Worm (Caenorhabditis elegans) whole organism, L4/young adult: ENCODE measurements around the gene abf-4.
"Not testable (repeated sequence)": the region's sequence is repeated elsewhere in the genome, so short reads cannot be mapped to it uniquely, and the experiment has no call there.

Experiments used
- W03F9.2 ChIP-seq: fragments of 150-350 bp; optimal IDR thresholded peaks from 2 replicates; lab custom pipeline; 2014; ENCODE audit warnings: missing biosample characterization, missing genetic modification characterization
- dao-5 ChIP-seq: sonication (generic microtip); optimal IDR thresholded peaks from 2 replicates; lab custom pipeline; 2016; ENCODE audit warnings: missing genotype, missing genetic modification characterization, moderate library complexity, missing compliant biosample characterization
- him-1 ChIP-seq: sonication (generic microtip); optimal IDR thresholded peaks from 2 replicates; lab custom pipeline; 2016; ENCODE audit warnings: missing genotype, missing genetic modification reagents, missing genetic modification characterization, missing compliant biosample characterization

abf-4 gene

ce11 chrV:20522219-20522618 lies 36.0 kb downstream of the abf-4 start, which contains the start of the genes Y38H6C.9 and fbxa-150:
Gene Y38H6C.9, minus strand, starts transcription at chrV:20522270.
Gene fbxa-150, plus strand, starts transcription at chrV:20522598.
- no peak for TF ChIP-seq W03F9.2 (tag; lab: Kevin White, UChicago)
- no peak for TF ChIP-seq him-1 (tag; lab: Kevin White, UChicago)
- no peak for TF ChIP-seq dao-5 (tag; lab: Kevin White, UChicago)

- TF ChIP-seq dao-5 (tag; lab: Kevin White, UChicago) (no peak), him-1 (tag; lab: Kevin White, UChicago) (no peak), W03F9.2 (tag; lab: Kevin White, UChicago) (no peak)
These were observed 39.2 kb downstream of the abf-4 start, which contains the start of gene Y38H6C.25 for ce11 chrV:20518927-20519326. Gene Y38H6C.25, plus strand, starts transcription at chrV:20519227.

- TF ChIP-seq W03F9.2 (tag; lab: Kevin White, UChicago) (no peak), dao-5 (tag; lab: Kevin White, UChicago) (no peak), him-1 (tag; lab: Kevin White, UChicago) (no peak)
These were observed 41.2 kb downstream of the abf-4 start for ce11 chrV:20517005-20517404.

ce11 chrV:20514483-20514882 lies 43.7 kb downstream of the abf-4 start:
- no peak for TF ChIP-seq W03F9.2 (tag; lab: Kevin White, UChicago)
- TF ChIP-seq him-1 (tag; lab: Kevin White, UChicago): no peak
- no peak for TF ChIP-seq dao-5 (tag; lab: Kevin White, UChicago)

- not testable (repeated sequence) for TF ChIP-seq dao-5, W03F9.2, him-1 (tag; lab: Kevin White, UChicago)
These were observed 44.5 kb downstream of the abf-4 start, which contains the start of gene Y38H6C.8 for ce11 chrV:20513661-20514060. Gene Y38H6C.8, plus strand, starts transcription at chrV:20513961.

ce11 chrV:20509427-20509826 lies 48.7 kb downstream of the abf-4 start:
- TF ChIP-seq dao-5 (tag; lab: Kevin White, UChicago): no peak
- no peak for TF ChIP-seq W03F9.2 (tag; lab: Kevin White, UChicago)
- no peak for TF ChIP-seq him-1 (tag; lab: Kevin White, UChicago)
